Worm (Caenorhabditis elegans) whole organism, mixed stage, embryonic: ENCODE results near the gene dgk-4.

Source experiments
- nhr-12 ChIP-seq: fragments of 150-350 bp; optimal IDR thresholded peaks from 2 replicates; lab custom pipeline; 2014; ENCODE audit warnings: missing biosample characterization, missing genetic modification characterization
- nhr-237 ChIP-seq: fragments of 150-350 bp; optimal IDR thresholded peaks from 2 replicates; lab custom pipeline; 2014; ENCODE audit warnings: missing biosample characterization, missing genetic modification characterization
- nhr-28 ChIP-seq: fragments of 150-350 bp; optimal IDR thresholded peaks from 2 replicates; lab custom pipeline; 2014; ENCODE audit warnings: missing biosample characterization, missing genetic modification characterization
- nhr-76 ChIP-seq: sonication (generic microtip); optimal IDR thresholded peaks from 2 replicates; lab custom pipeline; 2017; ENCODE audit warnings: missing biosample characterization, missing genetic modification characterization
- pha-4 ChIP-seq: fragments of 150-350 bp; optimal IDR thresholded peaks from 2 replicates; lab custom pipeline; 2018; ENCODE audit warnings: missing biosample characterization, missing genetic modification reagents, missing genetic modification characterization
- unc-39 ChIP-seq: fragments of 150-350 bp; optimal IDR thresholded peaks from 2 replicates; lab custom pipeline; 2014; ENCODE audit warnings: missing biosample characterization, missing genetic modification characterization

DNA sequence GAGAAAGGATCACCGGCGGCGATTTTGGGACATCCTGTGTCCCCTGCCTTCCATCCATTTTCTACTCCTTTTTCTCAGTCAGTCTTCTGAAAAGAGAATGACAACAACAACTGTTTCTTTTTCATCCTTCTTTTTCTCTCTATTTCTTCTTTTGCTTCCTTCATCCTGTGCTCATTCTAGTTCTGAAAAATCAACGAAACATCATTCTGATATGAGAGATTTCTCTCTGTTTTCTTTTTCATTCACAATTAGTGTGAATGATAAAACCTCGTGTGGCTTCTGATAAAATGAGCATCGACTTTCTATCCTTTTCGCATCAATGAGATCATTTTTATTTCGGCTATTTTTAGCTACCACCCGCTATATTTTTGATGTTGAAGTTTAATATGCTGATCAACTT, 25.9 kb upstream of the dgk-4 start:
- no peak for TF ChIP-seq nhr-28 (tag; lab: Kevin White, UChicago)
- no peak for TF ChIP-seq pha-4 (tag; lab: Kevin White, UChicago)
- no peak for TF ChIP-seq nhr-76 (tag; lab: Kevin White, UChicago)
- TF ChIP-seq nhr-237: no peak
- TF ChIP-seq nhr-12 (tag; lab: Kevin White, UChicago): no peak
- TF ChIP-seq unc-39 (tag; lab: Kevin White, UChicago): no peak
